Worm (Caenorhabditis elegans) whole organism, young adult: ENCODE measurements around the gene nhr-257.

Experiments
- B0035.1 ChIP-seq: sonication (generic microtip); optimal IDR thresholded peaks from 2 replicates; lab custom pipeline; 2016; ENCODE audit warnings: missing genetic modification characterization, mild to moderate bottlenecking, missing compliant biosample characterization, missing genotype, missing genetic modification reagents
- B0336.3 ChIP-seq: fragments of 200-800 bp; sonication (Bioruptor generic); IDR thresholded peaks from 2 replicates; pipeline ENCODE4 v1.3.6; 2022; ENCODE audit warnings: missing genetic modification characterization, missing compliant biosample characterization
- C17E4.6 ChIP-seq: fragments of 200-800 bp; sonication (Bioruptor generic); IDR thresholded peaks from 2 replicates; pipeline ENCODE4 v1.3.6; 2022; ENCODE audit warnings: missing genetic modification reagents, missing genetic modification characterization, missing compliant biosample characterization
- D2030.7 ChIP-seq: fragments of 200-800 bp; sonication (Bioruptor generic); IDR thresholded peaks from 2 replicates; pipeline ENCODE4 v1.3.6; 2022; ENCODE audit warnings: missing genetic modification reagents, missing genetic modification characterization, missing compliant biosample characterization
- F23B12.7 ChIP-seq: sonication (generic microtip); optimal IDR thresholded peaks from 2 replicates; lab custom pipeline; 2017; ENCODE audit warnings: missing genetic modification characterization, mild to moderate bottlenecking, missing compliant biosample characterization, antibody characterized with exemption, moderate library complexity; ENCODE audit not compliant: insufficient read depth
- F39B2.1 ChIP-seq: fragments of 200-800 bp; sonication (Bioruptor generic); IDR thresholded peaks from 2 replicates; pipeline ENCODE4 v1.3.6; 2022; ENCODE audit warnings: missing genetic modification reagents, missing genetic modification characterization, missing compliant biosample characterization
- F49E8.2 ChIP-seq: sonication (generic microtip); optimal IDR thresholded peaks from 3 replicates; lab custom pipeline; 2017; ENCODE audit warnings: missing genetic modification characterization, mild to moderate bottlenecking, missing compliant biosample characterization, antibody characterized with exemption, moderate library complexity; ENCODE audit not compliant: insufficient read depth
- F52B5.7 ChIP-seq: sonication (generic microtip); optimal IDR thresholded peaks from 2 replicates; lab custom pipeline; 2016; ENCODE audit warnings: mild to moderate bottlenecking, missing genetic modification characterization, missing compliant biosample characterization
- T26A5.8 ChIP-seq: sonication (generic microtip); optimal IDR thresholded peaks from 2 replicates; lab custom pipeline; 2016; ENCODE audit warnings: missing genetic modification characterization, missing compliant biosample characterization
- Y53F4B.3 ChIP-seq: fragments of 200-800 bp; sonication (Bioruptor generic); IDR thresholded peaks from 2 replicates; pipeline ENCODE4 v1.3.6; 2022; ENCODE audit warnings: missing genetic modification reagents, missing genetic modification characterization, missing compliant biosample characterization
- Y56A3A.18 ChIP-seq: fragments of 200-800 bp; sonication (Bioruptor generic); IDR thresholded peaks from 2 replicates; pipeline ENCODE4 v1.3.6; 2022; ENCODE audit warnings: missing genetic modification reagents, missing genetic modification characterization, missing compliant biosample characterization
- Y79H2A.3 ChIP-seq: fragments of 200-800 bp; sonication (Bioruptor generic); conservative IDR thresholded peaks from 2 replicates; pipeline ENCODE4 v1.3.6; 2022; ENCODE audit warnings: missing genetic modification reagents, missing genetic modification characterization, missing compliant biosample characterization
- atf-7 ChIP-seq: sonication (generic microtip); optimal IDR thresholded peaks from 2 replicates; lab custom pipeline; 2017; ENCODE audit warnings: mild to moderate bottlenecking, missing genetic modification characterization, missing compliant biosample characterization
- attf-3 ChIP-seq: fragments of 200-800 bp; sonication (Bioruptor generic); conservative IDR thresholded peaks from 2 replicates; pipeline ENCODE4 v1.3.6; 2022; ENCODE audit warnings: missing genetic modification reagents, missing genetic modification characterization, missing compliant biosample characterization
- cebp-1 ChIP-seq, 2 experiments: fragments of 200-800 bp in 1 of 2; sonication (Bioruptor generic) in 1 of 2; sonication (generic microtip) in 1 of 2; IDR thresholded peaks in 1 of 2; optimal IDR thresholded peaks in 1 of 2; 2 replicates each; pipeline versions ENCODE4 v1.3.6 to Lab custom; 2017 to 2022; ENCODE audit warnings: missing compliant biosample characterization in 2 of 2, missing genetic modification characterization in 2 of 2, mild to moderate bottlenecking in 1 of 2, missing genetic modification reagents in 1 of 2, moderate library complexity in 1 of 2
- cebp-2 ChIP-seq: fragments of 200-800 bp; sonication (Bioruptor generic); IDR thresholded peaks from 2 replicates; pipeline ENCODE4 v1.3.6; 2022; ENCODE audit warnings: missing genetic modification characterization, missing compliant biosample characterization
- ceh-91 ChIP-seq: fragments of 200-800 bp; sonication (Bioruptor generic); IDR thresholded peaks from 2 replicates; pipeline ENCODE4 v1.3.6; 2022; ENCODE audit warnings: missing genetic modification reagents, missing genetic modification characterization, missing compliant biosample characterization
- egl-18 ChIP-seq: fragments of 200-800 bp; sonication (Bioruptor generic); IDR thresholded peaks from 2 replicates; pipeline ENCODE4 v1.3.6; 2022; ENCODE audit warnings: missing genetic modification reagents, missing genetic modification characterization, missing compliant biosample characterization
- ekl-4 ChIP-seq: fragments of 200-800 bp; sonication (Bioruptor generic); IDR thresholded peaks from 2 replicates; pipeline ENCODE4 v1.3.6; 2022; ENCODE audit warnings: missing genetic modification reagents, missing genetic modification characterization, missing compliant biosample characterization
- gei-17 ChIP-seq: fragments of 200-800 bp; sonication (Bioruptor generic); optimal IDR thresholded peaks from 2 replicates; lab custom pipeline; 2018; ENCODE audit warnings: mild to moderate bottlenecking, missing genetic modification characterization, missing compliant biosample characterization
- him-1 ChIP-seq: sonication (generic microtip); optimal IDR thresholded peaks from 2 replicates; lab custom pipeline; 2016; ENCODE audit warnings: missing genotype, missing genetic modification reagents, missing genetic modification characterization, missing compliant biosample characterization
- lin-40 ChIP-seq: sonication (generic microtip); optimal IDR thresholded peaks from 2 replicates; lab custom pipeline; 2016; ENCODE audit warnings: missing genetic modification characterization, mild to moderate bottlenecking, missing compliant biosample characterization, missing genotype, missing genetic modification reagents
- lsy-27 ChIP-seq: sonication (generic microtip); optimal IDR thresholded peaks from 2 replicates; lab custom pipeline; 2017; ENCODE audit warnings: missing genetic modification characterization, mild to moderate bottlenecking, missing compliant biosample characterization, antibody characterized with exemption, missing genotype, borderline replicate concordance; ENCODE audit not compliant: insufficient read depth
- madf-3 ChIP-seq: fragments of 200-800 bp; sonication (Bioruptor generic); IDR thresholded peaks from 2 replicates; pipeline ENCODE4 v1.3.6; 2022; ENCODE audit warnings: missing genetic modification reagents, missing genetic modification characterization, missing compliant biosample characterization
- madf-6 ChIP-seq: fragments of 200-800 bp; sonication (Bioruptor generic); IDR thresholded peaks from 2 replicates; pipeline ENCODE4 v1.3.6; 2022; ENCODE audit warnings: missing genetic modification reagents, missing genetic modification characterization, missing compliant biosample characterization
- nfyb-1 ChIP-seq: fragments of 200-800 bp; sonication (Bioruptor generic); IDR thresholded peaks from 2 replicates; pipeline ENCODE4 v1.3.6; 2022; ENCODE audit warnings: missing genetic modification reagents, missing genetic modification characterization, missing compliant biosample characterization
- nhr-179 ChIP-seq: sonication (generic microtip); optimal IDR thresholded peaks from 2 replicates; lab custom pipeline; 2016; ENCODE audit warnings: mild to moderate bottlenecking, missing genetic modification characterization, missing compliant biosample characterization
- nhr-90 ChIP-seq: sonication (generic microtip); optimal IDR thresholded peaks from 2 replicates; lab custom pipeline; 2016; ENCODE audit warnings: missing genotype, mild to moderate bottlenecking, missing genetic modification characterization, missing compliant biosample characterization
- sea-2 ChIP-seq: fragments of 200-800 bp; sonication (Bioruptor generic); IDR thresholded peaks from 2 replicates; pipeline ENCODE4 v1.3.6; 2022; ENCODE audit warnings: missing genetic modification characterization, missing compliant biosample characterization
- snpc-3.4 ChIP-seq: sonication (generic microtip); optimal IDR thresholded peaks from 2 replicates; lab custom pipeline; 2017; ENCODE audit warnings: missing genetic modification characterization, mild to moderate bottlenecking, missing compliant biosample characterization, antibody characterized with exemption, moderate library complexity, missing genotype, missing genetic modification reagents
- sptf-2 ChIP-seq: fragments of 200-800 bp; sonication (Bioruptor generic); optimal IDR thresholded peaks from 2 replicates; lab custom pipeline; 2018; ENCODE audit warnings: mild to moderate bottlenecking, missing genetic modification characterization, missing compliant biosample characterization
- ztf-28 ChIP-seq: fragments of 200-800 bp; sonication (Bioruptor generic); IDR thresholded peaks from 2 replicates; pipeline ENCODE4 v1.3.6; 2022; ENCODE audit warnings: missing genetic modification reagents, missing genetic modification characterization, missing compliant biosample characterization

nhr-257 gene

ce11 chrII:3852654-3853053 is at the start of gene nhr-257:
nhr-257 (plus strand) TSS chrII:3852954.
- no peak for TF ChIP-seq him-1 (tag; lab: Kevin White, UChicago)
- TF ChIP-seq ceh-91 (GFP tag; lab: Robert Waterston, UW), result no peak
- no peak for TF ChIP-seq B0336.3 (GFP tag; lab: Robert Waterston, UW)
- no peak for TF ChIP-seq snpc-3.4 (tag; lab: Kevin White, UChicago)

- TF ChIP-seq egl-18 (GFP tag; lab: Robert Waterston, UW) (no peak), lsy-27 (tag; lab: Kevin White, UChicago) (no peak), sea-2 (no peak), nfyb-1 (GFP tag; lab: Robert Waterston, UW) (no peak), B0035.1 (tag; lab: Kevin White, UChicago) (no peak), snpc-3.4 (tag; lab: Kevin White, UChicago) (no peak), madf-3 (GFP tag; lab: Robert Waterston, UW) (no peak), C17E4.6 (GFP tag; lab: Robert Waterston, UW) (no peak), Y56A3A.18 (GFP tag; lab: Robert Waterston, UW) (no peak), cebp-2 (GFP tag; lab: Robert Waterston, UW) (no peak), Y79H2A.3 (GFP tag; lab: Robert Waterston, UW) (no peak), sptf-2 (GFP tag; lab: Kevin White, UChicago) (no peak), cebp-1 (GFP tag; IDR thresholded peaks at IDR 0.05; lab: Robert Waterston, UW) (no peak), cebp-1 (tag; optimal IDR thresholded peaks at IDR 0.05; lab: Kevin White, UChicago) (no peak), nhr-179 (no peak)
Measured at ce11 chrII:3803219-3803618, 49.5 kb upstream of the nhr-257 start, which contains the start of gene ins-32. ins-32 (minus strand) TSS chrII:3803319.

ce11 chrII:3805518-3805917 is 47.2 kb upstream of the nhr-257 start:
- no peak for TF ChIP-seq ekl-4 (GFP tag; lab: Robert Waterston, UW)
- TF ChIP-seq F49E8.2 (tag; lab: Kevin White, UChicago), result no peak
- TF ChIP-seq nhr-90 (tag; lab: Kevin White, UChicago), result no peak
- TF ChIP-seq F52B5.7 (tag; lab: Kevin White, UChicago), result no peak
- TF ChIP-seq F39B2.1 (GFP tag; lab: Robert Waterston, UW), result no peak
- no peak for TF ChIP-seq F23B12.7 (tag; lab: Kevin White, UChicago)
- TF ChIP-seq T26A5.8, result no peak
- TF ChIP-seq attf-3 (GFP tag; lab: Robert Waterston, UW), result no peak
- no peak for TF ChIP-seq ztf-28 (GFP tag; lab: Robert Waterston, UW)
- no peak for TF ChIP-seq D2030.7 (GFP tag; lab: Robert Waterston, UW)
- no peak for TF ChIP-seq gei-17
- TF ChIP-seq atf-7, result no peak
- TF ChIP-seq lin-40 (tag; lab: Kevin White, UChicago), result no peak
- no peak for TF ChIP-seq egl-18 (GFP tag; lab: Robert Waterston, UW)

- TF ChIP-seq madf-6, result 0 out of 2 replicates have a peak, but pooled peaks have one; percentile 9
- no peak for TF ChIP-seq Y53F4B.3 (GFP tag; lab: Robert Waterston, UW)
Measured at ce11 chrII:3806964-3807363, 45.8 kb upstream of the nhr-257 start, which contains the start of gene F54D10.4. F54D10.4 (minus strand) TSS chrII:3807064.
